Worm (Caenorhabditis elegans): ENCODE data around the gene C08B6.2.

Gene C08B6.2

ce11 chrV:10066769-10067168 lies 38.7 kb upstream of the C08B6.2 start, which contains the start of gene npr-39:
TSS of gene npr-39 (plus strand) at chrV:10067069.
- TF ChIP-seq fkh-4 (tag; optimal IDR thresholded peaks at IDR 0.05; ENCODE audit: borderline replicate concordance) (no peak), nhr-85 (tag) (no peak), Y116A8C.19 (tag; optimal IDR thresholded peaks at IDR 0.05; ENCODE audit: borderline replicate concordance) (no peak), irx-1 (tag; optimal IDR thresholded peaks at IDR 0.05) (no peak), F16B12.6 (tag; optimal IDR thresholded peaks at IDR 0.05) (no peak), ceh-82 (tag; optimal IDR thresholded peaks at IDR 0.05) (no peak), lir-3 (tag; optimal IDR thresholded peaks at IDR 0.05; ENCODE audit: poor library complexity) (no peak), nhr-12 (tag; optimal IDR thresholded peaks at IDR 0.05) (no peak), tbx-2 (tag; optimal IDR thresholded peaks at IDR 0.05) (no peak), swsn-7 (tag; optimal IDR thresholded peaks at IDR 0.05) (no peak), egl-27 (tag; optimal IDR thresholded peaks at IDR 0.05) (no peak), lin-39 (tag; optimal IDR thresholded peaks at IDR 0.05) (no peak), sup-37 (GFP tag; optimal IDR thresholded peaks at IDR 0.05) (no peak), nhr-71 (tag; optimal IDR thresholded peaks at IDR 0.05) (no peak), ztf-4 (tag; optimal IDR thresholded peaks at IDR 0.05) (no peak), hlh-4 (tag; optimal IDR thresholded peaks at IDR 0.05) (no peak), snpc-4 (tag; optimal IDR thresholded peaks at IDR 0.05) (no peak), mab-9 (GFP tag; IDR thresholded peaks at IDR 0.05) (no peak)

ce11 chrV:10070541-10070940 lies 35.0 kb upstream of the C08B6.2 start, which contains the start of gene nhr-192:
TSS of gene nhr-192 (minus strand) at chrV:10070641.
- TF ChIP-seq nhr-28 (tag; optimal IDR thresholded peaks at IDR 0.05), result no peak
- no peak for TF ChIP-seq alr-1 (tag; optimal IDR thresholded peaks at IDR 0.05; ENCODE audit: borderline replicate concordance)
- no peak for TF ChIP-seq egl-27 (tag; optimal IDR thresholded peaks at IDR 0.05)
- no peak for TF ChIP-seq sup-37 (GFP tag; optimal IDR thresholded peaks at IDR 0.05)
- TF ChIP-seq dpl-1 (GFP tag; optimal IDR thresholded peaks at IDR 0.05), result no peak
- no peak for TF ChIP-seq nhr-11 (tag; optimal IDR thresholded peaks at IDR 0.05)
- TF ChIP-seq nhr-84 (tag; optimal IDR thresholded peaks at IDR 0.05), result no peak
- TF ChIP-seq efl-3 (GFP tag; optimal IDR thresholded peaks at IDR 0.05), result no peak
- no peak for TF ChIP-seq lin-13 (GFP tag; optimal IDR thresholded peaks at IDR 0.05)
- no peak for TF ChIP-seq egl-13 (tag; optimal IDR thresholded peaks at IDR 0.05)

- TF ChIP-seq skn-1 (tag; optimal IDR thresholded peaks at IDR 0.05), result no peak
- TF ChIP-seq nhr-47 (tag; optimal IDR thresholded peaks at IDR 0.05), result no peak
- TF ChIP-seq snpc-4 (tag; optimal IDR thresholded peaks at IDR 0.05), result no peak
- no peak for TF ChIP-seq C04F5.9 (tag; optimal IDR thresholded peaks at IDR 0.05)
- no peak for TF ChIP-seq fos-1 (tag; optimal IDR thresholded peaks at IDR 0.05)
- no peak for TF ChIP-seq snu-23 (GFP tag; optimal IDR thresholded peaks at IDR 0.05)
- no peak for TF ChIP-seq fkh-10 (GFP tag; optimal IDR thresholded peaks at IDR 0.05)
- no peak for TF ChIP-seq lin-35 (GFP tag; optimal IDR thresholded peaks at IDR 0.05)
- TF ChIP-seq mef-2 (tag; optimal IDR thresholded peaks at IDR 0.05), result no peak
- TF ChIP-seq jun-1 (tag; optimal IDR thresholded peaks at IDR 0.05), result no peak
- TF ChIP-seq fkh-4 (tag; optimal IDR thresholded peaks at IDR 0.05; ENCODE audit: borderline replicate concordance), result no peak
- TF ChIP-seq nhr-84 (tag; optimal IDR thresholded peaks at IDR 0.05), result no peak
- TF ChIP-seq lir-3 (tag; optimal IDR thresholded peaks at IDR 0.05; ENCODE audit: poor library complexity), result no peak
Measured at ce11 chrV:10072721-10073120, 32.8 kb upstream of the C08B6.2 start.

- TF ChIP-seq tlp-1 (tag; optimal IDR thresholded peaks at IDR 0.05) (no peak), hlh-4 (tag; optimal IDR thresholded peaks at IDR 0.05) (no peak), fkh-4 (tag; optimal IDR thresholded peaks at IDR 0.05; ENCODE audit: borderline replicate concordance) (no peak), Y116A8C.19 (tag; optimal IDR thresholded peaks at IDR 0.05; ENCODE audit: borderline replicate concordance) (no peak), dpl-1 (GFP tag; optimal IDR thresholded peaks at IDR 0.05) (no peak), tbx-2 (tag; optimal IDR thresholded peaks at IDR 0.05) (no peak), C16A3.4 (tag; optimal IDR thresholded peaks at IDR 0.05) (no peak), pag-3 (tag; optimal IDR thresholded peaks at IDR 0.05; ENCODE audit: borderline replicate concordance, insufficient read depth) (no peak), sptf-1 (tag; optimal IDR thresholded peaks at IDR 0.05) (no peak), vab-15 (tag; optimal IDR thresholded peaks at IDR 0.05) (no peak), nhr-28 (tag; optimal IDR thresholded peaks at IDR 0.05) (no peak), nhr-77 (tag; optimal IDR thresholded peaks at IDR 0.05) (no peak), fos-1 (tag; optimal IDR thresholded peaks at IDR 0.05) (no peak), lin-13 (GFP tag; optimal IDR thresholded peaks at IDR 0.05) (no peak), unc-62 (GFP tag; optimal IDR thresholded peaks at IDR 0.05) (no peak), nhr-76 (tag; optimal IDR thresholded peaks at IDR 0.05) (no peak), irx-1 (tag; optimal IDR thresholded peaks at IDR 0.05) (no peak)
Measured at ce11 chrV:10073793-10074192, 31.7 kb upstream of the C08B6.2 start, which contains the start of gene F57A8.6. TSS of gene F57A8.6 (minus strand) at chrV:10073893.

Measured in whole organism, L1 larva.